Fruit fly (Drosophila melanogaster): ENCODE results near the gene CG2217.

CG2217 gene

dm6 chr3R:30450224-30450623 lies 27.5 kb upstream of the CG2217 start (continued):
- TF ChIP-seq Chrac-16 (GFP tag; optimal IDR thresholded peaks at IDR 0.05) (no peak), jing (GFP tag; optimal IDR thresholded peaks at IDR 0.05) (no peak), CG11398 (GFP tag; optimal IDR thresholded peaks at IDR 0.05) (peak; percentile 70), Six4 (GFP tag; optimal IDR thresholded peaks at IDR 0.05) (peak; percentile 82), NfI (GFP tag; optimal IDR thresholded peaks at IDR 0.05) (peak; percentile 47), lbe (GFP tag; optimal IDR thresholded peaks at IDR 0.05) (peak; percentile 94), Drgx (GFP tag; IDR thresholded peaks at IDR 0.05) (peak; percentile 7; the same call in 1 of the 2 replicates), Dek (tag; optimal IDR thresholded peaks at IDR 0.05) (no peak), lilli (GFP tag; optimal IDR thresholded peaks at IDR 0.05) (peak; percentile 49), CG8924 (tag; optimal IDR thresholded peaks at IDR 0.05) (no peak), CG3838 (GFP tag; optimal IDR thresholded peaks at IDR 0.05) (peak; percentile 80), tio (GFP tag; optimal IDR thresholded peaks at IDR 0.05) (peak; percentile 88), Hey (tag; optimal IDR thresholded peaks at IDR 0.05) (peak; percentile 68), CrebB (tag; optimal IDR thresholded peaks at IDR 0.05) (peak; percentile 86), CG8388 (GFP tag; optimal IDR thresholded peaks at IDR 0.05) (peak; percentile 26), cas (GFP tag; IDR thresholded peaks at IDR 0.05) (peak; percentile 68; the same call in 1 of the 2 replicates), Eip74EF (GFP tag; optimal IDR thresholded peaks at IDR 0.05) (no peak), CG7987 (GFP tag; optimal IDR thresholded peaks at IDR 0.05) (peak; percentile 88), CG2116 (GFP tag; optimal IDR thresholded peaks at IDR 0.05) (peak; percentile 55), Atf3 (GFP tag; optimal IDR thresholded peaks at IDR 0.05) (peak; percentile 68), CG12155 (GFP tag; optimal IDR thresholded peaks at IDR 0.05) (peak; percentile 41), CG7786 (GFP tag; optimal IDR thresholded peaks at IDR 0.05) (peak; percentile 77), kah (GFP tag; optimal IDR thresholded peaks at IDR 0.05) (peak; percentile 64), br (optimal IDR thresholded peaks at IDR 0.05) (no peak), mirr (GFP tag; optimal IDR thresholded peaks at IDR 0.05) (peak; percentile 73), ato (GFP tag; IDR thresholded peaks at IDR 0.05; ENCODE audit: partially characterized antibody) (no peak; the same call in 1 of the 2 replicates), CG1024 (GFP tag; IDR thresholded peaks at IDR 0.05) (peak; percentile 90; the same call in 1 of the 2 replicates), BtbVII (GFP tag; optimal IDR thresholded peaks at IDR 0.05) (peak; percentile 90), yki (optimal IDR thresholded peaks at IDR 0.05) (peak; percentile 57), CG10959 (GFP tag; IDR thresholded peaks at IDR 0.05) (peak; percentile 67), sisA (GFP tag; IDR thresholded peaks at IDR 0.05) (peak; percentile 23), CG15514 (GFP tag; optimal IDR thresholded peaks at IDR 0.05) (peak; percentile 75), H2.0 (GFP tag; IDR thresholded peaks at IDR 0.05) (peak; percentile 39; the same call in 1 of the 2 replicates), ewg (GFP tag; optimal IDR thresholded peaks at IDR 0.05) (peak; percentile 44), h (optimal IDR thresholded peaks at IDR 0.05) (no peak), salm (tag; optimal IDR thresholded peaks at IDR 0.05) (peak; percentile 17), eyg (GFP tag; optimal IDR thresholded peaks at IDR 0.05) (no peak), seq (GFP tag; IDR thresholded peaks at IDR 0.05) (peak; percentile 90), Elba2 (GFP tag; optimal IDR thresholded peaks at IDR 0.05) (no peak), lab (GFP tag; optimal IDR thresholded peaks at IDR 0.05) (peak; percentile 93), CG4404 (GFP tag; IDR thresholded peaks at IDR 0.05) (no peak), CG1233 (GFP tag; optimal IDR thresholded peaks at IDR 0.05) (peak; percentile 85), az2 (GFP tag; optimal IDR thresholded peaks at IDR 0.05) (peak; percentile 45), CG12769 (tag; optimal IDR thresholded peaks at IDR 0.05) (peak; percentile 67), B-H1 (GFP tag; IDR thresholded peaks at IDR 0.05) (peak; percentile 77; the same call in 1 of the 3 replicates), CG12071 (GFP tag; optimal IDR thresholded peaks at IDR 0.05) (peak; percentile 88), Rx (GFP tag; IDR thresholded peaks at IDR 0.05) (peak; percentile 53; the same call in 1 of the 2 replicates), Usf (GFP tag; optimal IDR thresholded peaks at IDR 0.05) (no peak), ci (GFP tag; IDR thresholded peaks at IDR 0.05) (peak; percentile 91), mld (GFP tag; IDR thresholded peaks at IDR 0.05; ENCODE audit: partially characterized antibody) (no peak), CG11093 (GFP tag; IDR thresholded peaks at IDR 0.05) (peak; percentile 69; the same call in 1 of the 3 replicates), Xrp1 (GFP tag; IDR thresholded peaks at IDR 0.05) (no peak; the same call in 1 of the 2 replicates)
